Worm (Caenorhabditis elegans) whole organism, late embryonic: ENCODE measurements around the gene irg-7.

Experiments
- ceh-19 ChIP-seq: fragments of 200-800 bp; sonication (Bioruptor generic); optimal IDR thresholded peaks from 2 replicates; lab custom pipeline; 2018; ENCODE audit warnings: mild to moderate bottlenecking, missing genetic modification characterization, missing compliant biosample characterization
- ceh-24 ChIP-seq: sonication (generic microtip); optimal IDR thresholded peaks from 2 replicates; lab custom pipeline; 2016; ENCODE audit warnings: mild to moderate bottlenecking, missing genetic modification characterization, missing compliant biosample characterization
- ceh-34 ChIP-seq: sonication (generic microtip); optimal IDR thresholded peaks from 2 replicates; lab custom pipeline; 2016; ENCODE audit warnings: mild to moderate bottlenecking, missing genetic modification characterization, missing compliant biosample characterization
- ceh-48 ChIP-seq: sonication (generic microtip); optimal IDR thresholded peaks from 2 replicates; lab custom pipeline; 2016; ENCODE audit warnings: missing genetic modification characterization, inconsistent platforms, missing compliant biosample characterization
- ceh-6 ChIP-seq: fragments of 200-800 bp; sonication (Bioruptor generic); optimal IDR thresholded peaks from 2 replicates; lab custom pipeline; 2018; ENCODE audit warnings: mild to moderate bottlenecking, missing genetic modification characterization, missing compliant biosample characterization
- ceh-9 ChIP-seq: sonication (generic microtip); optimal IDR thresholded peaks from 2 replicates; lab custom pipeline; 2016; ENCODE audit warnings: mild to moderate bottlenecking, missing genetic modification characterization, inconsistent platforms, missing compliant biosample characterization
- elt-4 ChIP-seq: sonication (generic microtip); optimal IDR thresholded peaks from 2 replicates; lab custom pipeline; 2016; ENCODE audit warnings: missing genetic modification characterization, missing compliant biosample characterization
- fax-1 ChIP-seq: sonication (generic microtip); optimal IDR thresholded peaks from 2 replicates; lab custom pipeline; 2016; ENCODE audit warnings: missing genotype, missing genetic modification characterization, missing compliant biosample characterization
- fkh-6 ChIP-seq: sonication (generic microtip); optimal IDR thresholded peaks from 2 replicates; lab custom pipeline; 2016; ENCODE audit warnings: missing genetic modification characterization, missing compliant biosample characterization
- gmeb-2 ChIP-seq: sonication (generic microtip); optimal IDR thresholded peaks from 2 replicates; lab custom pipeline; 2016; ENCODE audit warnings: missing genetic modification characterization, inconsistent platforms, missing compliant biosample characterization
- lim-6 ChIP-seq: sonication (generic microtip); optimal IDR thresholded peaks from 2 replicates; lab custom pipeline; 2016; ENCODE audit warnings: missing genetic modification characterization, missing compliant biosample characterization
- lin-11 ChIP-seq: fragments of 200-800 bp; sonication (Bioruptor generic); optimal IDR thresholded peaks from 2 replicates; lab custom pipeline; 2018; ENCODE audit warnings: mild to moderate bottlenecking, missing genetic modification characterization, missing compliant biosample characterization
- madf-2 ChIP-seq: sonication (generic microtip); optimal IDR thresholded peaks from 2 replicates; lab custom pipeline; 2017; ENCODE audit warnings: missing genetic modification characterization, missing compliant biosample characterization
- mec-3 ChIP-seq: sonication (generic microtip); optimal IDR thresholded peaks from 2 replicates; lab custom pipeline; 2016; ENCODE audit warnings: borderline replicate concordance, missing genetic modification characterization, missing compliant biosample characterization
- nfya-1 ChIP-seq: sonication (generic microtip); optimal IDR thresholded peaks from 2 replicates; lab custom pipeline; 2017; ENCODE audit warnings: missing genetic modification characterization, mild to moderate bottlenecking, missing compliant biosample characterization, antibody characterized with exemption, moderate library complexity
- pha-2 ChIP-seq: sonication (generic microtip); optimal IDR thresholded peaks from 2 replicates; lab custom pipeline; 2017; ENCODE audit warnings: mild to moderate bottlenecking, missing genetic modification characterization, missing compliant biosample characterization
- ref-2 ChIP-seq: sonication (generic microtip); optimal IDR thresholded peaks from 2 replicates; lab custom pipeline; 2016; ENCODE audit warnings: missing genetic modification characterization, missing compliant biosample characterization
- rnt-1 ChIP-seq: sonication (generic microtip); optimal IDR thresholded peaks from 2 replicates; lab custom pipeline; 2016; ENCODE audit warnings: missing genetic modification characterization, missing compliant biosample characterization
- sox-2 ChIP-seq: fragments of 200-800 bp; sonication (Bioruptor generic); IDR thresholded peaks from 2 replicates; pipeline ENCODE4 v1.3.6; 2022; ENCODE audit warnings: missing genetic modification reagents, missing genetic modification characterization, missing compliant biosample characterization
- syd-9 ChIP-seq: sonication (generic microtip); optimal IDR thresholded peaks from 2 replicates; lab custom pipeline; 2016; ENCODE audit warnings: mild to moderate bottlenecking, missing genetic modification characterization, moderate library complexity, missing compliant biosample characterization
- tbx-2 ChIP-seq: sonication (generic microtip); optimal IDR thresholded peaks from 2 replicates; lab custom pipeline; 2016; ENCODE audit warnings: missing genetic modification characterization, missing compliant biosample characterization
- unc-42 ChIP-seq: sonication (generic microtip); optimal IDR thresholded peaks from 2 replicates; lab custom pipeline; 2016; ENCODE audit warnings: missing genotype, missing genetic modification characterization, missing compliant biosample characterization
- unc-55 ChIP-seq: sonication (generic microtip); optimal IDR thresholded peaks from 2 replicates; lab custom pipeline; 2017; ENCODE audit warnings: missing biosample characterization, missing genetic modification reagents, missing genetic modification characterization
- ztf-16 ChIP-seq: sonication (generic microtip); optimal IDR thresholded peaks from 2 replicates; lab custom pipeline; 2017; ENCODE audit warnings: missing genetic modification characterization, missing compliant biosample characterization

Gene irg-7

DNA sequence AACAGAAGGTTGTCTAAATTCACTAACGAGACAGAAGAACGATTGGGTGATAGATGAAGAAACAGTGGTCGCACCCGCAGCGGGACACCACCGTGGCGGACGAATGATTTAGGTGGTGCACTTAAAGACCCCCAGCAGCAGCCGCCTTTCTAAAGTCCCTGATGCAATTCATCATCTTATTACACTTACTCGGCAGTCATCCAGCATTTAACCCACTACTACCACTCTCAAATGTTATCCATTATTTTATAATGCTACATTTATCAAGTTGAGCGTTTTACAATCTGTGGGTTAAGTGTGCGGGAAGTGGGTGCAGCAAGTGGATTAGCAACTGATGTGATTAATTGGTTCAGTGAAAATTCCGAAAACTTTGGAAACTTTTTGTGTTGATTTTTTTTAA lies 53.2 kb downstream of the irg-7 start:
- TF ChIP-seq ceh-48 (tag; lab: Kevin White, UChicago) (no peak), ref-2 (tag; lab: Kevin White, UChicago) (no peak), ceh-6 (GFP tag; lab: Kevin White, UChicago) (no peak), ceh-24 (tag; lab: Kevin White, UChicago) (no peak), ceh-9 (no peak), unc-55 (GFP tag; lab: Kevin White, UChicago) (peak; percentile 79), tbx-2 (tag; lab: Kevin White, UChicago) (no peak), fkh-6 (tag; lab: Kevin White, UChicago) (no peak), elt-4 (no peak), sox-2 (GFP tag; lab: Robert Waterston, UW) (no peak), mec-3 (no peak), ceh-34 (tag; lab: Kevin White, UChicago) (no peak), unc-42 (peak; percentile 44), nfya-1 (tag; lab: Kevin White, UChicago) (no peak), ceh-19 (GFP tag; lab: Kevin White, UChicago) (no peak), fax-1 (tag; lab: Kevin White, UChicago) (no peak), gmeb-2 (no peak), ztf-16 (tag; lab: Kevin White, UChicago) (no peak), madf-2 (no peak), syd-9 (no peak), rnt-1 (tag; lab: Kevin White, UChicago) (peak; percentile 40), lim-6 (no peak), pha-2 (tag; lab: Kevin White, UChicago) (no peak), lin-11 (tag; lab: Kevin White, UChicago) (no peak)
- TF ChIP-seq, all 69 proteins: peak for 3
